Worm (Caenorhabditis elegans) whole organism, mixed stage, embryonic: Measurements from ENCODE around the gene pdcd-2.

ENCODE experiments used
- ceh-83 ChIP-seq: fragments of 200-800 bp; sonication (Bioruptor generic); optimal IDR thresholded peaks from 2 replicates; lab custom pipeline; 2018; ENCODE audit warnings: mild to moderate bottlenecking, missing genetic modification characterization, missing compliant biosample characterization
- elt-3 ChIP-seq: fragments of 150-350 bp; optimal IDR thresholded peaks from 2 replicates; lab custom pipeline; 2014; ENCODE audit warnings: missing biosample characterization, missing genetic modification characterization
- lin-32 ChIP-seq: fragments of 200-800 bp; sonication (Bioruptor generic); optimal IDR thresholded peaks from 2 replicates; lab custom pipeline; 2018; ENCODE audit warnings: mild to moderate bottlenecking, missing genetic modification characterization, missing compliant biosample characterization
- mep-1 ChIP-seq: fragments of 150-350 bp; optimal IDR thresholded peaks from 2 replicates; lab custom pipeline; 2017; ENCODE audit warnings: missing biosample characterization, missing genetic modification reagents, missing genetic modification characterization, inconsistent platforms
- mls-2 ChIP-seq: sonication (generic microtip); optimal IDR thresholded peaks from 2 replicates; lab custom pipeline; 2016; ENCODE audit warnings: mild to moderate bottlenecking, missing genetic modification characterization, moderate library complexity, missing compliant biosample characterization
- nhr-237 ChIP-seq: fragments of 150-350 bp; optimal IDR thresholded peaks from 2 replicates; lab custom pipeline; 2014; ENCODE audit warnings: missing biosample characterization, missing genetic modification characterization
- snpc-4 ChIP-seq: fragments of 150-350 bp; optimal IDR thresholded peaks from 2 replicates; lab custom pipeline; 2014; ENCODE audit warnings: missing biosample characterization, missing genetic modification characterization

DNA sequence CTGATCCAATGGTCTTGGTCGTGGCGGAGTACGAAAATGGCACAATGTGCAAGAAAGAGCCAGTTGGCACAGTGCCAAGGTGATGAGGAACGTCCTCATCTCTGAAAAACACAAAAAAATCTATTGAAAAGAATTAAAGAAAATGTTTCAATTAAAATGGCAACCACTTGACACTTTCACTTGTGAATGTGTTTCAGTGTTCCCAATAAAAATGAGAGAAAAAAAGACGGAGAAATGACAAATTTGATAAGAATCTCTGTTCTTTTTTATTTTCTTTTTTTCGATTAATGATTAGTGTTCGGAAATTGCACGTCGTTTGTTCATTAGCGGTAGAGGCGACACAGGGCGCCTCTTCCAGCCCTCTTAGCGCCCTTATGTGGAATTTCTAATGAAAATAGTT lies 49.4 kb upstream of the pdcd-2 start, which contains the start of gene ndg-4:
- TF ChIP-seq lin-32: no peak
- TF ChIP-seq mep-1: no peak
- TF ChIP-seq mls-2 (tag; lab: Kevin White, UChicago): no peak
- no peak for TF ChIP-seq elt-3 (tag; lab: Kevin White, UChicago)
- TF ChIP-seq nhr-237 (tag; lab: Kevin White, UChicago): no peak
- no peak for TF ChIP-seq snpc-4 (tag; lab: Kevin White, UChicago)
- no peak for TF ChIP-seq ceh-83 (GFP tag; lab: Kevin White, UChicago)
